Fruit fly (Drosophila melanogaster) whole organism, embryonic: ENCODE results near the gene Rab39.

Experiments used
- Ada2b ChIP-seq: fragments of 200-800 bp; sonication (Bioruptor generic); IDR thresholded peaks from 2 replicates; pipeline ENCODE4 v1.3.6; 2022; ENCODE audit warnings: missing biosample characterization, missing genetic modification characterization
- Adf1 ChIP-seq: fragments of 200-800 bp; sonication (Bioruptor generic); IDR thresholded peaks from 2 replicates; pipeline ENCODE4 v1.3.6; 2022; ENCODE audit warnings: missing biosample characterization, missing genetic modification characterization
- B-H2 ChIP-seq: fragments of 200-800 bp; sonication (Bioruptor generic); optimal IDR thresholded peaks from 2 replicates; lab custom pipeline; 2018; ENCODE audit warnings: missing biosample characterization, mild to moderate bottlenecking, missing genetic modification characterization
- CG10274 ChIP-seq: fragments of 200-800 bp; sonication (Bioruptor generic); optimal IDR thresholded peaks from 3 replicates; lab custom pipeline; 2017; ENCODE audit warnings: missing biosample characterization, mild to moderate bottlenecking, missing genetic modification characterization
- CG12236 ChIP-seq: fragments of 200-800 bp; sonication (Bioruptor generic); optimal IDR thresholded peaks from 2 replicates; lab custom pipeline; 2016; ENCODE audit warnings: missing biosample characterization, missing genetic modification characterization
- CG12942 ChIP-seq: fragments of 200-800 bp; sonication (Bioruptor generic); optimal IDR thresholded peaks from 3 replicates; lab custom pipeline; 2016; ENCODE audit warnings: missing biosample characterization, missing genetic modification characterization
- CG14014 ChIP-seq: fragments of 200-800 bp; sonication (Bioruptor generic); IDR thresholded peaks from 2 replicates; pipeline ENCODE4 v1.3.6; 2022; ENCODE audit warnings: missing biosample characterization, missing genetic modification characterization
- CG1529 ChIP-seq: fragments of 200-800 bp; sonication (Bioruptor generic); optimal IDR thresholded peaks from 3 replicates; lab custom pipeline; 2018; ENCODE audit warnings: missing biosample characterization, missing genetic modification characterization
- CG17328 ChIP-seq: fragments of 200-800 bp; sonication (Bioruptor generic); IDR thresholded peaks from 2 replicates; pipeline ENCODE4 v1.3.6; 2022; ENCODE audit warnings: missing biosample characterization, missing genetic modification characterization
- CG17568 ChIP-seq: fragments of 200-800 bp; sonication (Bioruptor generic); optimal IDR thresholded peaks from 2 replicates; lab custom pipeline; 2018; ENCODE audit warnings: missing biosample characterization, mild to moderate bottlenecking, missing genetic modification characterization, moderate library complexity
- CG17912 ChIP-seq: fragments of 200-800 bp; sonication (Bioruptor generic); optimal IDR thresholded peaks from 2 replicates; lab custom pipeline; 2018; ENCODE audit warnings: missing biosample characterization, mild to moderate bottlenecking, missing genetic modification characterization
- CG18599 ChIP-seq: fragments of 200-800 bp; sonication (Bioruptor generic); optimal IDR thresholded peaks from 3 replicates; lab custom pipeline; 2017; ENCODE audit warnings: missing biosample characterization, missing genetic modification characterization, mild to moderate bottlenecking, moderate library complexity, missing genetic modification reagents
- CG18619 ChIP-seq: fragments of 200-800 bp; sonication (Bioruptor generic); optimal IDR thresholded peaks from 3 replicates; lab custom pipeline; 2017; ENCODE audit warnings: missing biosample characterization, mild to moderate bottlenecking, missing genetic modification characterization
- CG2678 ChIP-seq: fragments of 200-800 bp; sonication (Bioruptor generic); optimal IDR thresholded peaks from 3 replicates; lab custom pipeline; 2019; ENCODE audit warnings: missing biosample characterization, mild to moderate bottlenecking, missing genetic modification characterization, moderate library complexity
- CG3065 ChIP-seq: fragments of 200-800 bp; sonication (Bioruptor generic); optimal IDR thresholded peaks from 2 replicates; lab custom pipeline; 2016; ENCODE audit warnings: missing biosample characterization, missing genetic modification characterization
- CG31441 ChIP-seq: fragments of 200-800 bp; sonication (Bioruptor generic); IDR thresholded peaks from 2 replicates; pipeline ENCODE4 v1.3.6; 2022; ENCODE audit warnings: missing biosample characterization, missing genetic modification characterization
- CG42726 ChIP-seq: fragments of 200-800 bp; sonication (Bioruptor generic); IDR thresholded peaks from 2 replicates; pipeline ENCODE4 v1.3.6; 2022; ENCODE audit warnings: missing biosample characterization, missing genetic modification characterization; ENCODE audit not compliant: partially characterized antibody
- CG5245 ChIP-seq: fragments of 200-800 bp; sonication (Bioruptor generic); optimal IDR thresholded peaks from 3 replicates; lab custom pipeline; 2016; ENCODE audit warnings: missing biosample characterization, missing genetic modification characterization
- CG7372 ChIP-seq: fragments of 200-800 bp; sonication (Bioruptor generic); IDR thresholded peaks from 2 replicates; pipeline ENCODE4 v1.3.6; 2022; ENCODE audit warnings: missing biosample characterization, missing genetic modification characterization
- CG7963 ChIP-seq: fragments of 200-800 bp; sonication (Bioruptor generic); IDR thresholded peaks from 3 replicates; pipeline ENCODE4 v1.3.6; 2022; ENCODE audit warnings: missing biosample characterization, missing genetic modification characterization; ENCODE audit not compliant: partially characterized antibody
- CG8281 ChIP-seq: fragments of 200-800 bp; sonication (Bioruptor generic); optimal IDR thresholded peaks from 2 replicates; lab custom pipeline; 2018; ENCODE audit warnings: missing biosample characterization, mild to moderate bottlenecking, missing genetic modification characterization, moderate library complexity
- CG8765 ChIP-seq: fragments of 200-800 bp; sonication (Bioruptor generic); IDR thresholded peaks from 2 replicates; pipeline ENCODE4 v1.3.6; 2022; ENCODE audit warnings: missing biosample characterization, missing genetic modification characterization
- CG9609 ChIP-seq: fragments of 200-800 bp; sonication (Bioruptor generic); optimal IDR thresholded peaks from 3 replicates; lab custom pipeline; 2016; ENCODE audit warnings: missing biosample characterization, missing genetic modification characterization
- Ets97D ChIP-seq: fragments of 200-800 bp; sonication (Bioruptor generic); optimal IDR thresholded peaks from 3 replicates; lab custom pipeline; 2016; ENCODE audit warnings: missing biosample characterization, missing genetic modification characterization
- Lpt ChIP-seq: fragments of >200 bp; optimal IDR thresholded peaks from 2 replicates; lab custom pipeline; 2018; ENCODE audit warnings: missing biosample characterization, missing genetic modification characterization
- MBD-R2 ChIP-seq: fragments of 200-800 bp; sonication (Bioruptor generic); IDR thresholded peaks from 2 replicates; pipeline ENCODE4 v1.3.6; 2022; ENCODE audit warnings: missing biosample characterization, missing genetic modification characterization
- NFAT ChIP-seq: fragments of 200-800 bp; sonication (Bioruptor generic); IDR thresholded peaks from 2 replicates; pipeline ENCODE4 v1.3.6; 2022; ENCODE audit warnings: missing biosample characterization, missing genetic modification characterization
- Scr ChIP-seq: fragments of 200-800 bp; sonication (Bioruptor generic); IDR thresholded peaks from 2 replicates; pipeline ENCODE4 v1.3.6; 2022; ENCODE audit warnings: missing biosample characterization, missing genetic modification characterization; ENCODE audit not compliant: partially characterized antibody
- Six4 ChIP-seq: fragments of 200-800 bp; sonication (Bioruptor generic); optimal IDR thresholded peaks from 2 replicates; lab custom pipeline; 2016; ENCODE audit warnings: missing biosample characterization, missing genetic modification characterization
- Sry-δ ChIP-seq: fragments of 200-800 bp; sonication (Bioruptor generic); optimal IDR thresholded peaks from 2 replicates; lab custom pipeline; 2016; ENCODE audit warnings: missing biosample characterization, missing genetic modification characterization
- Stat92E ChIP-seq, 3 experiments: fragments of >200 bp in 2 of 3; fragments of 200-800 bp in 1 of 3; sonication (Bioruptor generic) in 1 of 3; optimal IDR thresholded peaks; 2 replicates each; lab custom pipeline; 2017 to 2019; ENCODE audit warnings: missing biosample characterization in 3 of 3, missing genetic modification characterization in 3 of 3, mild to moderate bottlenecking in 1 of 3, moderate library complexity in 1 of 3
- Xrp1 ChIP-seq: fragments of 200-800 bp; sonication (Bioruptor generic); IDR thresholded peaks from 2 replicates; pipeline ENCODE4 v1.3.6; 2022; ENCODE audit warnings: missing biosample characterization, missing genetic modification characterization
- bab2 ChIP-seq: fragments of 200-800 bp; sonication (Bioruptor generic); optimal IDR thresholded peaks from 2 replicates; lab custom pipeline; 2016; ENCODE audit warnings: missing biosample characterization, missing genetic modification characterization
- btn ChIP-seq: fragments of 200-800 bp; sonication (Bioruptor generic); optimal IDR thresholded peaks from 2 replicates; lab custom pipeline; 2016; ENCODE audit warnings: missing biosample characterization, missing genetic modification characterization
- cad ChIP-seq: fragments of >200 bp; optimal IDR thresholded peaks from 2 replicates; lab custom pipeline; 2017; ENCODE audit warnings: missing biosample characterization, missing genetic modification characterization
- crp ChIP-seq, 2 experiments: fragments of 200-800 bp; sonication (Bioruptor generic); optimal IDR thresholded peaks; 2 replicates in 1 of 2; 3 replicates in 1 of 2; lab custom pipeline; 2017; ENCODE audit warnings: missing biosample characterization in 2 of 2, missing genetic modification characterization in 2 of 2, mild to moderate bottlenecking in 1 of 2, moderate library complexity in 1 of 2
- dati ChIP-seq: fragments of 200-800 bp; sonication (Bioruptor generic); IDR thresholded peaks from 2 replicates; pipeline ENCODE4 v1.3.6; 2022; ENCODE audit warnings: missing biosample characterization, missing genetic modification characterization
- fru ChIP-seq: fragments of >200 bp; optimal IDR thresholded peaks from 2 replicates; lab custom pipeline; 2017
- fu2 ChIP-seq: fragments of 200-800 bp; sonication (Bioruptor generic); optimal IDR thresholded peaks from 2 replicates; lab custom pipeline; 2016; ENCODE audit warnings: missing biosample characterization, missing genetic modification characterization
- gcm ChIP-seq: fragments of 200-800 bp; sonication (Bioruptor generic); optimal IDR thresholded peaks from 2 replicates; lab custom pipeline; 2019; ENCODE audit warnings: missing biosample characterization, mild to moderate bottlenecking, missing genetic modification characterization, moderate library complexity
- grn ChIP-seq: fragments of 200-800 bp; sonication (Bioruptor generic); optimal IDR thresholded peaks from 3 replicates; lab custom pipeline; 2017; ENCODE audit warnings: missing biosample characterization, missing genetic modification characterization
- hth ChIP-seq: fragments of >200 bp; optimal IDR thresholded peaks from 2 replicates; lab custom pipeline; 2017; ENCODE audit warnings: inconsistent platforms
- jing ChIP-seq: fragments of 200-800 bp; sonication (Bioruptor generic); optimal IDR thresholded peaks from 2 replicates; lab custom pipeline; 2018; ENCODE audit warnings: missing biosample characterization, mild to moderate bottlenecking, missing genetic modification characterization
- lab ChIP-seq: fragments of 200-800 bp; sonication (Bioruptor generic); optimal IDR thresholded peaks from 3 replicates; lab custom pipeline; 2017; ENCODE audit warnings: missing biosample characterization, missing genetic modification characterization, mild to moderate bottlenecking, moderate library complexity, missing genetic modification reagents
- lbe ChIP-seq: fragments of 200-800 bp; sonication (Bioruptor generic); optimal IDR thresholded peaks from 2 replicates; lab custom pipeline; 2016; ENCODE audit warnings: missing biosample characterization, mild to moderate bottlenecking, missing genetic modification characterization
- lmd ChIP-seq: fragments of 200-800 bp; sonication (Bioruptor generic); IDR thresholded peaks from 2 replicates; pipeline ENCODE4 v1.3.6; 2022; ENCODE audit warnings: missing biosample characterization, missing genetic modification characterization
- mld ChIP-seq: fragments of 200-800 bp; sonication (Bioruptor generic); IDR thresholded peaks from 3 replicates; pipeline ENCODE4 v1.3.6; 2022; ENCODE audit warnings: missing biosample characterization, missing genetic modification characterization; ENCODE audit not compliant: partially characterized antibody
- ranshi ChIP-seq: fragments of 200-800 bp; sonication (Bioruptor generic); IDR thresholded peaks from 2 replicates; pipeline ENCODE4 v1.3.6; 2022; ENCODE audit warnings: missing biosample characterization, missing genetic modification characterization
- vvl ChIP-seq: fragments of 200-800 bp; sonication (Bioruptor generic); IDR thresholded peaks from 2 replicates; pipeline ENCODE4 v1.3.6; 2022; ENCODE audit warnings: missing biosample characterization, missing genetic modification characterization
- z ChIP-seq: fragments of 200-800 bp; sonication (Bioruptor generic); IDR thresholded peaks from 3 replicates; pipeline ENCODE4 v1.3.6; 2022; ENCODE audit warnings: missing biosample characterization, missing genetic modification characterization
- zen2 ChIP-seq: fragments of 200-800 bp; sonication (Bioruptor generic); IDR thresholded peaks from 3 replicates; pipeline ENCODE4 v1.3.6; 2022; ENCODE audit warnings: missing biosample characterization, missing genetic modification characterization; ENCODE audit not compliant: partially characterized antibody

The Rab39 gene

dm6 chrX:7691221-7691914, 43.4 kb upstream of the Rab39 start (continued):
- TF ChIP-seq zen2 (GFP tag; lab: Robert Waterston, UW) (no peak), CG42726 (GFP tag; lab: Robert Waterston, UW) (no peak), Scr (GFP tag; lab: Robert Waterston, UW) (no peak), NFAT (peak; percentile 67), fru (lab: Kevin White, UChicago) (no peak), hth (no peak), Six4 (GFP tag; lab: Kevin White, UChicago) (no peak), Lpt (GFP tag; lab: Kevin White, UChicago) (no peak), CG17568 (GFP tag; lab: Kevin White, UChicago) (no peak), CG1529 (GFP tag; lab: Kevin White, UChicago) (no peak), bab2 (GFP tag; lab: Kevin White, UChicago) (no peak), Adf1 (GFP tag; lab: Robert Waterston, UW) (no peak), CG12236 (GFP tag; lab: Kevin White, UChicago) (no peak), CG18619 (GFP tag; lab: Kevin White, UChicago) (no peak), ranshi (GFP tag; lab: Robert Waterston, UW) (peak; percentile 55; the same call in 1 of the 2 replicates), Sry-δ (GFP tag; lab: Kevin White, UChicago) (no peak), crp (GFP tag; optimal IDR thresholded peaks at IDR 0.05; lab: Kevin White, UChicago) (no peak), CG17328 (GFP tag; lab: Robert Waterston, UW) (0 out of 2 replicates have a peak, but pooled peaks have one; percentile 16), CG14014 (GFP tag; lab: Robert Waterston, UW) (peak; percentile 71), z (GFP tag; lab: Robert Waterston, UW) (no peak), B-H2 (GFP tag; lab: Kevin White, UChicago) (peak; percentile 5), lmd (GFP tag; lab: Robert Waterston, UW) (peak; percentile 58; the same call in 1 of the 2 replicates), lab (peak; percentile 50), mld (GFP tag; lab: Robert Waterston, UW) (no peak), CG31441 (GFP tag; lab: Robert Waterston, UW) (no peak), lbe (GFP tag; lab: Kevin White, UChicago) (no peak), CG3065 (GFP tag; lab: Kevin White, UChicago) (no peak), CG9609 (no peak), Stat92E (GFP tag; optimal IDR thresholded peaks at IDR 0.05; lab: Kevin White, UChicago) (no peak), jing (no peak), dati (no peak), Xrp1 (GFP tag; lab: Robert Waterston, UW) (peak; percentile 57; the same call in 1 of the 2 replicates), Ets97D (GFP tag; lab: Kevin White, UChicago) (no peak), cad (GFP tag; lab: Kevin White, UChicago) (no peak), CG18599 (no peak), CG5245 (no peak), MBD-R2 (GFP tag; lab: Robert Waterston, UW) (peak; percentile 44), CG12942 (no peak), btn (no peak), CG7963 (GFP tag; lab: Robert Waterston, UW) (no peak), grn (GFP tag; lab: Kevin White, UChicago) (no peak), CG7372 (GFP tag; lab: Robert Waterston, UW) (peak; percentile 40), vvl (GFP tag; lab: Robert Waterston, UW) (no peak), fu2 (no peak), CG17912 (GFP tag; lab: Kevin White, UChicago) (no peak), gcm (GFP tag; lab: Kevin White, UChicago) (no peak), Ada2b (GFP tag; lab: Robert Waterston, UW) (peak; percentile 61), CG8765 (GFP tag; lab: Robert Waterston, UW) (no peak; the same call in 1 of the 2 replicates), CG8281 (no peak), CG2678 (tag; lab: Kevin White, UChicago) (no peak), CG10274 (GFP tag; lab: Kevin White, UChicago) (no peak)
